Worm (Caenorhabditis elegans) whole organism, L4 larva: ENCODE results near the gene F53A3.1.
A peak's percentile ranks its signal among the peaks of the same experiment; 100 is the strongest.

Experiments used
- F37D6.2 ChIP-seq: sonication (generic microtip); optimal IDR thresholded peaks from 2 replicates; lab custom pipeline; 2016; ENCODE audit warnings: mild to moderate bottlenecking, missing genetic modification characterization, missing compliant biosample characterization
- F44E2.7 ChIP-seq: fragments of 200-800 bp; sonication (Bioruptor generic); IDR thresholded peaks from 2 replicates; pipeline ENCODE4 v2.1.2; 2022; ENCODE audit warnings: missing genetic modification characterization, missing compliant biosample characterization
- Y105C5A.15 ChIP-seq: fragments of 200-800 bp; sonication (Bioruptor generic); IDR thresholded peaks from 2 replicates; pipeline ENCODE4 v1.3.6; 2022; ENCODE audit warnings: missing genetic modification characterization, missing compliant biosample characterization
- aha-1 ChIP-seq: fragments of 150-350 bp; peaks from one replicate; lab custom pipeline; 2014; ENCODE audit warnings: missing biosample characterization, missing genetic modification characterization
- ceh-28 ChIP-seq: fragments of 150-350 bp; optimal IDR thresholded peaks from 2 replicates; lab custom pipeline; 2014; ENCODE audit warnings: missing biosample characterization, missing genetic modification reagents, missing genetic modification characterization
- ceh-32 ChIP-seq: sonication (generic microtip); optimal IDR thresholded peaks from 2 replicates; lab custom pipeline; 2016; ENCODE audit warnings: mild to moderate bottlenecking, missing genetic modification characterization, missing compliant biosample characterization; ENCODE audit not compliant: poor library complexity
- daf-12 ChIP-seq: fragments of 150-350 bp; optimal IDR thresholded peaks from 2 replicates; lab custom pipeline; 2014; ENCODE audit warnings: missing biosample characterization, missing genetic modification reagents, missing genetic modification characterization
- daf-16 ChIP-seq, 3 experiments: sonication (generic microtip); optimal IDR thresholded peaks; 2 replicates each; lab custom pipeline; 2016 to 2017; ENCODE audit warnings: missing genetic modification characterization in 3 of 3, missing genetic modification reagents in 3 of 3, mild to moderate bottlenecking in 2 of 3, missing compliant biosample characterization in 2 of 3, missing biosample characterization in 1 of 3, moderate library complexity in 1 of 3
- daf-19 ChIP-seq: fragments of 200-800 bp; sonication (Bioruptor generic); conservative IDR thresholded peaks from 2 replicates; pipeline ENCODE4 v1.3.6; 2022; ENCODE audit warnings: missing genetic modification characterization, missing compliant biosample characterization
- dmd-8 ChIP-seq: fragments of 200-800 bp; sonication (Bioruptor generic); IDR thresholded peaks from 2 replicates; pipeline ENCODE4 v1.3.6; 2022; ENCODE audit warnings: missing genetic modification characterization, missing compliant biosample characterization
- fkh-10 ChIP-seq: fragments of 150-350 bp; optimal IDR thresholded peaks from 2 replicates; lab custom pipeline; 2014; ENCODE audit warnings: missing biosample characterization, missing genetic modification reagents, missing genetic modification characterization
- fos-1 ChIP-seq: fragments of 150-350 bp; optimal IDR thresholded peaks from 2 replicates; lab custom pipeline; 2014; ENCODE audit warnings: missing biosample characterization, missing genetic modification characterization
- gei-8 ChIP-seq: fragments of 200-800 bp; sonication (Bioruptor generic); optimal IDR thresholded peaks from 2 replicates; lab custom pipeline; 2018; ENCODE audit warnings: mild to moderate bottlenecking, missing genetic modification characterization, missing compliant biosample characterization
- hif-1 ChIP-seq, 2 experiments: sonication (generic microtip); optimal IDR thresholded peaks; 2 replicates each; lab custom pipeline; 2016 to 2017; ENCODE audit warnings: missing compliant biosample characterization in 2 of 2, missing genetic modification characterization in 2 of 2, missing genetic modification reagents in 2 of 2, missing genotype in 2 of 2, mild to moderate bottlenecking in 1 of 2
- hlh-11 ChIP-seq: fragments of 200-800 bp; sonication (Bioruptor generic); optimal IDR thresholded peaks from 2 replicates; lab custom pipeline; 2018; ENCODE audit warnings: mild to moderate bottlenecking, missing genetic modification characterization, missing compliant biosample characterization
- lim-7 ChIP-seq: fragments of 200-800 bp; sonication (Bioruptor generic); IDR thresholded peaks from 2 replicates; pipeline ENCODE4 v1.3.6; 2022; ENCODE audit warnings: missing genetic modification characterization, missing compliant biosample characterization
- lin-13 ChIP-seq: fragments of 150-350 bp; optimal IDR thresholded peaks from 2 replicates; lab custom pipeline; 2014; ENCODE audit warnings: missing biosample characterization, missing genetic modification reagents, missing genetic modification characterization
- lin-29 ChIP-seq: fragments of 200-800 bp; sonication (Bioruptor generic); IDR thresholded peaks from 2 replicates; pipeline ENCODE4 v1.3.6; 2022; ENCODE audit warnings: missing genetic modification reagents, missing genetic modification characterization, missing compliant biosample characterization
- lin-39 ChIP-seq: fragments of 150-350 bp; optimal IDR thresholded peaks from 2 replicates; lab custom pipeline; 2014; ENCODE audit warnings: missing biosample characterization, missing genetic modification reagents, missing genetic modification characterization
- lsy-2 ChIP-seq, 2 experiments: fragments of 150-350 bp in 1 of 2; sonication (generic microtip) in 1 of 2; optimal IDR thresholded peaks; 2 replicates each; lab custom pipeline; 2014 to 2017; ENCODE audit warnings: missing biosample characterization in 2 of 2, missing genetic modification characterization in 2 of 2
- mep-1 ChIP-seq: fragments of 150-350 bp; sonication (generic microtip); optimal IDR thresholded peaks from 3 replicates; lab custom pipeline; 2014; ENCODE audit warnings: missing biosample characterization, missing genetic modification characterization
- mes-2 ChIP-seq: sonication (generic microtip); optimal IDR thresholded peaks from 2 replicates; lab custom pipeline; 2016; ENCODE audit warnings: missing genotype, mild to moderate bottlenecking, missing genetic modification characterization, missing compliant biosample characterization; ENCODE audit not compliant: poor library complexity, severe bottlenecking
- nhr-102 ChIP-seq: sonication (generic microtip); optimal IDR thresholded peaks from 2 replicates; lab custom pipeline; 2016; ENCODE audit warnings: mild to moderate bottlenecking, missing genetic modification characterization, moderate library complexity, missing compliant biosample characterization
- nhr-237 ChIP-seq: sonication (generic microtip); optimal IDR thresholded peaks from 2 replicates; lab custom pipeline; 2017; ENCODE audit warnings: missing biosample characterization, missing genetic modification characterization
- nhr-25 ChIP-seq: sonication (generic microtip); optimal IDR thresholded peaks from 2 replicates; lab custom pipeline; 2017; ENCODE audit warnings: missing genetic modification characterization, mild to moderate bottlenecking, missing compliant biosample characterization, antibody characterized with exemption, moderate library complexity, borderline replicate concordance; ENCODE audit not compliant: insufficient read depth
- set-16 ChIP-seq: fragments of 200-800 bp; sonication (Bioruptor generic); IDR thresholded peaks from 2 replicates; pipeline ENCODE4 v1.3.6; 2022; ENCODE audit warnings: missing genetic modification reagents, missing genetic modification characterization, missing compliant biosample characterization
- tag-97 ChIP-seq: fragments of 200-800 bp; sonication (Bioruptor generic); IDR thresholded peaks from 2 replicates; pipeline ENCODE4 v1.3.6; 2022; ENCODE audit warnings: missing genetic modification characterization, missing compliant biosample characterization
- unc-39 ChIP-seq: sonication (generic microtip); optimal IDR thresholded peaks from 2 replicates; lab custom pipeline; 2017; ENCODE audit warnings: missing biosample characterization, missing genetic modification characterization
- unc-62 ChIP-seq, 3 experiments: fragments of 150-350 bp in 1 of 3; sonication (generic microtip); optimal IDR thresholded peaks in 2 of 3; peaks in 1 of 3; 1 replicate in 1 of 3; 2 replicates in 2 of 3; lab custom pipeline; 2014 to 2017; ENCODE audit warnings: missing biosample characterization in 3 of 3, missing genetic modification characterization in 3 of 3, missing genetic modification reagents in 3 of 3, missing genotype in 1 of 3
- zfp-3 ChIP-seq: fragments of 200-800 bp; sonication (Bioruptor generic); conservative IDR thresholded peaks from 2 replicates; pipeline ENCODE4 v1.3.6; 2022; ENCODE audit warnings: missing genetic modification reagents, missing genetic modification characterization, missing compliant biosample characterization
- zip-11 ChIP-seq: fragments of 200-800 bp; sonication (Bioruptor generic); IDR thresholded peaks from 2 replicates; pipeline ENCODE4 v1.3.6; 2022; ENCODE audit warnings: missing genetic modification characterization, missing compliant biosample characterization
- ztf-7 ChIP-seq: fragments of 150-350 bp; optimal IDR thresholded peaks from 2 replicates; lab custom pipeline; 2014; ENCODE audit warnings: missing biosample characterization, missing genetic modification characterization

Gene F53A3.1

DNA sequence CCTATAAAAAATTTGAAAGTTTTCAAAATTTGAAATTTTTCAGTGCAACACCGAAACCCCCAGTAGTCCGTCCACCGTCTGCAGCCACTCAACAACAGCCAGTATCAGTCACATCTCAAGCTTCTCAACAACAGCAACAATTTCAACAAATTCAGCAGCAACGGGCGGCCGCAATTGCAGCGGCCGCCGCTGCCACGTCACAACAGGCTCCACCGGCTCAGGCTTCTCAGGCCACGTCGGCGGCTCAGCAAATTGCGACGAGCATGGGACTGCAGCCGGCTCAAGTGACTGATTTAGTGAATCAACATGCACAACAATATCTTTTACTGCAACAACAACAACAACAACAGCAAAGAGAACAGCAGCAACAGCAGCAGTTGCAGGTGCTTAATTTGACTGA, 9.3 kb downstream of the F53A3.1 start:
- TF ChIP-seq set-16 (GFP tag; lab: Robert Waterston, UW) = peak; percentile 84
- TF ChIP-seq nhr-25 (tag; lab: Kevin White, UChicago) = no peak
- peak; percentile 52 for TF ChIP-seq aha-1
- TF ChIP-seq, all 104 proteins: peak for 2

DNA sequence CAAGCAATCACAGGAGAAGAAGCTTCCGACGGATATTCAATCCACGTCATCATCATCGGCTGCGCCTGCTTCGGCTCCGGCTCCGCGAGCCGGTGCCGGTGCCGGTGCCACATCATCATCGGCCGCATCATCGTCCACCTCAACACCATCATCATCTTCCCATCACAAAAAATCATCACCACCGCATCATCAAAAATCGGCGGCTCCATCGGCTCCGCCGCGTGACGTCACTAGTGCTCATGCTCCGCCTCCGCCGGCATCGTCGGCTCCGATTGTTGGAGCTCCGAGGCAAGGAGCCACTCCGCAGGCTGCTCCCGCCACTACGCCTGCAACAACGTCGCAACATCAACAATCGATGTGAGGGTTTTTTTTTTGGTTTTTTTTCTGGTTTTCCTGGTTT, 11.4 kb downstream of the F53A3.1 start:
- TF ChIP-seq set-16 (GFP tag; lab: Robert Waterston, UW) = peak; percentile 93
- TF ChIP-seq fos-1 (tag; lab: Kevin White, UChicago) = no peak

DNA sequence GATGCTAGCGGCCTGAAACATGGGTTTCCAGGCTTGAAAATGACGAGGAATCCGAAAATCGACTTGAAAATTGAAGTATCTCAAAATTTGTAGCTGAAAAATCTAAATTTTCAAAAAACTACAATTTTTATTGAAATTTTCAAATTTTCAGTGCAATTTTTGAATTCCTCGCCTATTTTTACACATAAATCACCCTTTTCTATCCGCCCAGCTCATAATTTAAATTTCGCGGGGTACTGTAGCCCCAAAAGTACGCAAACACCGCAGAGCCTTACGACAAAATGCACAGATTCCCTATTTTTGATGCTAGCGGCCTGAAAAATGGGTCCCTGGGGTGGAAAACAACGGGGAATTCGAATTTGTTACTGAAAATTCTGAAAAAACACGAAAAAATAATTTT, 11.9 kb downstream of the F53A3.1 start:
- TF ChIP-seq lin-13 (GFP tag; lab: Kevin White, UChicago) (peak; percentile 36), Y105C5A.15 (GFP tag; lab: Robert Waterston, UW) (no peak)

ce11 chrIII:1930714-1931273, 12.6 kb downstream of the F53A3.1 start:
- peak; percentile 89 for TF ChIP-seq aha-1
- TF ChIP-seq lim-7 (GFP tag; lab: Robert Waterston, UW) = 0 out of 2 replicates have a peak, but pooled peaks have one; percentile 34
- TF ChIP-seq fkh-10 = no peak
- no peak for TF ChIP-seq daf-19
- TF ChIP-seq nhr-102 (tag; lab: Kevin White, UChicago) = no peak
- TF ChIP-seq ceh-28 (tag; lab: Kevin White, UChicago) = no peak
- no peak for TF ChIP-seq lin-29 (GFP tag; lab: Robert Waterston, UW)
- TF ChIP-seq zip-11 (GFP tag; lab: Robert Waterston, UW) = no peak
- peak; percentile 95 for TF ChIP-seq set-16 (GFP tag; lab: Robert Waterston, UW)
- TF ChIP-seq hif-1 (tag; optimal IDR thresholded peaks at IDR 0.05; lab: Kevin White, UChicago) = no peak
- TF ChIP-seq lsy-2 (tag; optimal IDR thresholded peaks at IDR 0.05; lab: Kevin White, UChicago) = no peak
- no peak for TF ChIP-seq F44E2.7 (GFP tag; lab: Robert Waterston, UW)

- TF ChIP-seq tag-97 (no peak), daf-16 (GFP tag; optimal IDR thresholded peaks at IDR 0.05; lab: Kevin White, UChicago) (no peak), daf-16 (tag; optimal IDR thresholded peaks at IDR 0.05; lab: Kevin White, UChicago) (no peak), hlh-11 (no peak), unc-39 (tag; lab: Kevin White, UChicago) (no peak), nhr-237 (tag; lab: Kevin White, UChicago) (no peak), lin-39 (tag; lab: Kevin White, UChicago) (no peak), F37D6.2 (tag; lab: Kevin White, UChicago) (no peak), unc-62 (GFP tag; optimal IDR thresholded peaks at IDR 0.05 in 1 of 2; lab: Kevin White, UChicago) (no peak), unc-62 (tag; optimal IDR thresholded peaks at IDR 0.05; lab: Kevin White, UChicago) (no peak), zip-11 (GFP tag; lab: Robert Waterston, UW) (no peak), zfp-3 (no peak), aha-1 (peak; percentile 17), lsy-2 (tag; optimal IDR thresholded peaks at IDR 0.05; lab: Kevin White, UChicago) (peak in 1 of 2 experiments; percentile 36), lim-7 (GFP tag; lab: Robert Waterston, UW) (no peak), dmd-8 (GFP tag; lab: Robert Waterston, UW) (no peak), mes-2 (tag; lab: Kevin White, UChicago) (no peak), daf-12 (no peak), set-16 (GFP tag; lab: Robert Waterston, UW) (peak; percentile 75), ztf-7 (tag; lab: Kevin White, UChicago) (no peak), gei-8 (GFP tag; lab: Kevin White, UChicago) (no peak), ceh-32 (tag; lab: Kevin White, UChicago) (no peak), mep-1 (tag; lab: Kevin White, UChicago) (no peak), lin-13 (GFP tag; lab: Kevin White, UChicago) (no peak)
Observed at ce11 chrIII:1928741-1929499, 14.5 kb downstream of the F53A3.1 start.
